Worm (Caenorhabditis elegans) whole organism, L1 larva: ENCODE results near the gene ZK1307.1.

Experiments
- C16A3.4 ChIP-seq: fragments of 150-350 bp; optimal IDR thresholded peaks from 2 replicates; lab custom pipeline; 2014; ENCODE audit warnings: missing biosample characterization, missing genetic modification characterization
- C34B4.2 ChIP-seq: sonication (generic microtip); optimal IDR thresholded peaks from 2 replicates; lab custom pipeline; 2017; ENCODE audit warnings: mild to moderate bottlenecking, missing genetic modification characterization, missing compliant biosample characterization
- F16B12.6 ChIP-seq: fragments of 150-350 bp; optimal IDR thresholded peaks from 2 replicates; lab custom pipeline; 2014; ENCODE audit warnings: missing biosample characterization, missing genetic modification characterization
- aha-1 ChIP-seq: fragments of 150-350 bp; optimal IDR thresholded peaks from 2 replicates; lab custom pipeline; 2014; ENCODE audit warnings: missing biosample characterization, missing genetic modification characterization
- aly-2 ChIP-seq: fragments of 150-350 bp; optimal IDR thresholded peaks from 2 replicates; lab custom pipeline; 2014; ENCODE audit warnings: missing biosample characterization, missing genetic modification characterization
- blmp-1 ChIP-seq: fragments of 150-350 bp; optimal IDR thresholded peaks from 2 replicates; lab custom pipeline; 2014; ENCODE audit warnings: missing biosample characterization, missing genetic modification characterization
- ceh-63 ChIP-seq: fragments of 200-800 bp; sonication (Bioruptor generic); optimal IDR thresholded peaks from 2 replicates; lab custom pipeline; 2018; ENCODE audit warnings: mild to moderate bottlenecking, missing genetic modification characterization, missing compliant biosample characterization
- ceh-88 ChIP-seq: fragments of 200-800 bp; sonication (Bioruptor generic); IDR thresholded peaks from 2 replicates; pipeline ENCODE4 v1.3.6; 2022; ENCODE audit warnings: missing genetic modification characterization, missing compliant biosample characterization
- dsc-1 ChIP-seq: sonication (generic microtip); optimal IDR thresholded peaks from 2 replicates; lab custom pipeline; 2016; ENCODE audit warnings: mild to moderate bottlenecking, missing genetic modification characterization, missing compliant biosample characterization
- efl-1 ChIP-seq, 4 experiments: fragments of 150-350 bp; optimal IDR thresholded peaks in 3 of 4; peaks in 1 of 4; 1 replicate in 1 of 4; 2 replicates in 3 of 4; lab custom pipeline; 2014; ENCODE audit warnings: missing biosample characterization in 2 of 4, missing genetic modification characterization in 2 of 4, missing genetic modification reagents in 2 of 4
- egl-13 ChIP-seq: sonication (generic microtip); optimal IDR thresholded peaks from 2 replicates; lab custom pipeline; 2016; ENCODE audit warnings: missing genotype, missing genetic modification reagents, missing genetic modification characterization, missing compliant biosample characterization
- egl-27 ChIP-seq, 2 experiments: fragments of 150-350 bp in 1 of 2; sonication (generic microtip); optimal IDR thresholded peaks; 3 replicates each; lab custom pipeline; 2017 to 2018; ENCODE audit warnings: missing biosample characterization in 2 of 2, missing genetic modification characterization in 2 of 2, missing genetic modification reagents in 2 of 2
- elt-3 ChIP-seq, 6 experiments: fragments of 150-350 bp in 1 of 6; sonication (generic microtip); optimal IDR thresholded peaks; 2 replicates each; lab custom pipeline; 2017 to 2018; ENCODE audit warnings: missing biosample characterization in 6 of 6, missing genetic modification characterization in 6 of 6, inconsistent platforms in 1 of 6
- fkh-10 ChIP-seq: sonication (generic microtip); optimal IDR thresholded peaks from 2 replicates; lab custom pipeline; 2017; ENCODE audit warnings: missing biosample characterization, missing genetic modification reagents, missing genetic modification characterization
- fkh-4 ChIP-seq: sonication (generic microtip); optimal IDR thresholded peaks from 2 replicates; lab custom pipeline; 2016; ENCODE audit warnings: missing compliant biosample characterization, missing genetic modification characterization, borderline replicate concordance
- fkh-8 ChIP-seq: sonication (generic microtip); optimal IDR thresholded peaks from 2 replicates; lab custom pipeline; 2016; ENCODE audit warnings: mild to moderate bottlenecking, missing genetic modification characterization, missing compliant biosample characterization
- hlh-17 ChIP-seq: fragments of 200-800 bp; sonication (Bioruptor generic); optimal IDR thresholded peaks from 2 replicates; lab custom pipeline; 2018; ENCODE audit warnings: missing genetic modification characterization, mild to moderate bottlenecking, missing compliant biosample characterization, moderate library complexity, borderline replicate concordance
- lin-14 ChIP-seq: fragments of 200-800 bp; sonication (Bioruptor generic); optimal IDR thresholded peaks from 2 replicates; lab custom pipeline; 2018; ENCODE audit warnings: mild to moderate bottlenecking, missing genetic modification characterization, moderate library complexity, missing compliant biosample characterization
- lin-35 ChIP-seq, 2 experiments: fragments of 150-350 bp; optimal IDR thresholded peaks; 2 replicates each; lab custom pipeline; 2014; ENCODE audit warnings: missing biosample characterization in 2 of 2, missing genetic modification characterization in 2 of 2, missing genetic modification reagents in 2 of 2
- lin-39 ChIP-seq: fragments of 150-350 bp; optimal IDR thresholded peaks from 2 replicates; lab custom pipeline; 2014; ENCODE audit warnings: missing biosample characterization, missing genetic modification reagents, missing genetic modification characterization
- lsy-2 ChIP-seq, 2 experiments: fragments of 150-350 bp; optimal IDR thresholded peaks; 2 replicates each; lab custom pipeline; 2014; ENCODE audit warnings: missing biosample characterization in 2 of 2, missing genetic modification characterization in 2 of 2
- mab-9 ChIP-seq: fragments of 200-800 bp; sonication (Bioruptor generic); IDR thresholded peaks from 2 replicates; pipeline ENCODE4 v1.3.6; 2022; ENCODE audit warnings: missing genetic modification reagents, missing genetic modification characterization, missing compliant biosample characterization
- mdl-1 ChIP-seq, 2 experiments: fragments of 150-350 bp; optimal IDR thresholded peaks; 2 replicates each; lab custom pipeline; 2014 to 2017; ENCODE audit warnings: missing biosample characterization in 2 of 2, missing genetic modification characterization in 2 of 2, inconsistent platforms in 1 of 2
- mep-1 ChIP-seq: fragments of 150-350 bp; optimal IDR thresholded peaks from 2 replicates; lab custom pipeline; 2014; ENCODE audit warnings: missing biosample characterization, missing genetic modification characterization
- nhr-11 ChIP-seq: fragments of 150-350 bp; optimal IDR thresholded peaks from 2 replicates; lab custom pipeline; 2014; ENCODE audit warnings: missing biosample characterization, missing genetic modification characterization
- nhr-20 ChIP-seq: sonication (generic microtip); optimal IDR thresholded peaks from 2 replicates; lab custom pipeline; 2016; ENCODE audit warnings: mild to moderate bottlenecking, missing genetic modification characterization, missing compliant biosample characterization
- nhr-71 ChIP-seq: sonication (generic microtip); optimal IDR thresholded peaks from 2 replicates; lab custom pipeline; 2016; ENCODE audit warnings: mild to moderate bottlenecking, missing genetic modification characterization, moderate library complexity, missing compliant biosample characterization
- nhr-76 ChIP-seq: sonication (generic microtip); optimal IDR thresholded peaks from 2 replicates; lab custom pipeline; 2017; ENCODE audit warnings: missing biosample characterization, missing genetic modification characterization
- nhr-77 ChIP-seq: fragments of 150-350 bp; optimal IDR thresholded peaks from 2 replicates; lab custom pipeline; 2014; ENCODE audit warnings: missing biosample characterization, missing genetic modification characterization
- nhr-85 ChIP-seq: sonication (generic microtip); peaks from one replicate; lab custom pipeline; 2016; ENCODE audit warnings: missing genetic modification characterization, inconsistent platforms, missing compliant biosample characterization
- rnt-1 ChIP-seq: sonication (generic microtip); optimal IDR thresholded peaks from 2 replicates; lab custom pipeline; 2016; ENCODE audit warnings: mild to moderate bottlenecking, missing genetic modification characterization, moderate library complexity, missing compliant biosample characterization
- skn-1 ChIP-seq: fragments of 150-350 bp; optimal IDR thresholded peaks from 2 replicates; lab custom pipeline; 2014; ENCODE audit warnings: missing biosample characterization, missing genetic modification characterization
- snu-23 ChIP-seq: sonication (generic microtip); optimal IDR thresholded peaks from 2 replicates; lab custom pipeline; 2016; ENCODE audit warnings: missing genetic modification characterization, missing compliant biosample characterization
- tbx-2 ChIP-seq: sonication (generic microtip); optimal IDR thresholded peaks from 2 replicates; lab custom pipeline; 2016; ENCODE audit warnings: missing genetic modification characterization, missing compliant biosample characterization
- unc-130 ChIP-seq: fragments of 150-350 bp; optimal IDR thresholded peaks from 2 replicates; lab custom pipeline; 2017; ENCODE audit warnings: missing biosample characterization, missing genetic modification characterization, inconsistent platforms
- unc-62 ChIP-seq: fragments of 150-350 bp; optimal IDR thresholded peaks from 2 replicates; lab custom pipeline; 2014; ENCODE audit warnings: missing biosample characterization, missing genetic modification reagents, missing genetic modification characterization
- unc-98 ChIP-seq: fragments of 200-800 bp; sonication (Bioruptor generic); IDR thresholded peaks from 2 replicates; pipeline ENCODE4 v1.3.6; 2022; ENCODE audit warnings: missing genetic modification characterization, missing compliant biosample characterization
- vab-15 ChIP-seq: sonication (generic microtip); optimal IDR thresholded peaks from 2 replicates; lab custom pipeline; 2017; ENCODE audit warnings: missing genotype, mild to moderate bottlenecking, missing genetic modification characterization, missing compliant biosample characterization
- xbp-1 ChIP-seq: sonication (generic microtip); optimal IDR thresholded peaks from 2 replicates; lab custom pipeline; 2016; ENCODE audit warnings: missing genetic modification characterization, missing compliant biosample characterization
- zag-1 ChIP-seq: fragments of 150-350 bp; optimal IDR thresholded peaks from 2 replicates; lab custom pipeline; 2014; ENCODE audit warnings: missing biosample characterization, missing genetic modification characterization
- zip-4 ChIP-seq: fragments of 200-800 bp; sonication (Bioruptor generic); optimal IDR thresholded peaks from 2 replicates; lab custom pipeline; 2018; ENCODE audit warnings: mild to moderate bottlenecking, missing genetic modification characterization, moderate library complexity, missing compliant biosample characterization
- ztf-11 ChIP-seq, 2 experiments: sonication (generic microtip); optimal IDR thresholded peaks; 2 replicates each; lab custom pipeline; 2016 to 2017; ENCODE audit warnings: missing genetic modification characterization in 2 of 2, missing biosample characterization in 1 of 2, missing compliant biosample characterization in 1 of 2

The ZK1307.1 gene

ce11 chrII:9620616-9621015 is 34.8 kb downstream of the ZK1307.1 start:
- TF ChIP-seq lin-35 (GFP tag; optimal IDR thresholded peaks at IDR 0.05; lab: Kevin White, UChicago) (peak in 1 of 2 experiments; percentile 29), tbx-2 (tag; lab: Kevin White, UChicago) (peak; percentile 10), egl-27 (tag; optimal IDR thresholded peaks at IDR 0.05; lab: Kevin White, UChicago) (no peak), fkh-4 (peak; percentile 6), C16A3.4 (tag; lab: Kevin White, UChicago) (peak; percentile 22), nhr-20 (tag; lab: Kevin White, UChicago) (peak; percentile 13), ztf-11 (tag; optimal IDR thresholded peaks at IDR 0.05; lab: Kevin White, UChicago) (no peak), xbp-1 (tag; lab: Kevin White, UChicago) (no peak), lin-39 (tag; lab: Kevin White, UChicago) (no peak), vab-15 (tag; lab: Kevin White, UChicago) (peak; percentile 37), dsc-1 (tag; lab: Kevin White, UChicago) (no peak), egl-13 (no peak), mab-9 (GFP tag; lab: Robert Waterston, UW) (no peak), unc-98 (GFP tag; lab: Robert Waterston, UW) (no peak), hlh-17 (GFP tag; lab: Kevin White, UChicago) (no peak), efl-1 (optimal IDR thresholded peaks at IDR 0.05; lab: Kevin White, UChicago) (no peak), efl-1 (GFP tag; optimal IDR thresholded peaks at IDR 0.05 in 1 of 2; lab: Kevin White, UChicago) (peak in 1 of 2 experiments; percentile 40), elt-3 (tag; optimal IDR thresholded peaks at IDR 0.05; lab: Kevin White, UChicago) (peak in 5 of 6 experiments; percentile 41 to 89 (median 65)), C34B4.2 (tag; lab: Kevin White, UChicago) (no peak), unc-130 (tag; lab: Kevin White, UChicago) (peak; percentile 51), unc-62 (no peak), nhr-11 (tag; lab: Kevin White, UChicago) (no peak), ceh-88 (no peak), nhr-77 (tag; lab: Kevin White, UChicago) (no peak), fkh-8 (tag; lab: Kevin White, UChicago) (no peak), nhr-76 (tag; lab: Kevin White, UChicago) (no peak), blmp-1 (tag; lab: Kevin White, UChicago) (peak; percentile 36), snu-23 (GFP tag; lab: Kevin White, UChicago) (peak; percentile 47), fkh-10 (GFP tag; lab: Kevin White, UChicago) (no peak), aly-2 (tag; lab: Kevin White, UChicago) (no peak), mep-1 (tag; lab: Kevin White, UChicago) (peak; percentile 39), aha-1 (tag; lab: Kevin White, UChicago) (no peak), lsy-2 (tag; optimal IDR thresholded peaks at IDR 0.05; lab: Kevin White, UChicago) (peak in 1 of 2 experiments; percentile 39), zip-4 (GFP tag; lab: Kevin White, UChicago) (no peak), mdl-1 (tag; optimal IDR thresholded peaks at IDR 0.05; lab: Kevin White, UChicago) (no peak), nhr-85 (tag; lab: Kevin White, UChicago) (peak; percentile 91), lin-14 (GFP tag; lab: Kevin White, UChicago) (peak; percentile 56), ceh-63 (GFP tag; lab: Kevin White, UChicago) (no peak), zag-1 (tag; lab: Kevin White, UChicago) (no peak), nhr-71 (peak; percentile 11), F16B12.6 (tag; lab: Kevin White, UChicago) (no peak)

DNA sequence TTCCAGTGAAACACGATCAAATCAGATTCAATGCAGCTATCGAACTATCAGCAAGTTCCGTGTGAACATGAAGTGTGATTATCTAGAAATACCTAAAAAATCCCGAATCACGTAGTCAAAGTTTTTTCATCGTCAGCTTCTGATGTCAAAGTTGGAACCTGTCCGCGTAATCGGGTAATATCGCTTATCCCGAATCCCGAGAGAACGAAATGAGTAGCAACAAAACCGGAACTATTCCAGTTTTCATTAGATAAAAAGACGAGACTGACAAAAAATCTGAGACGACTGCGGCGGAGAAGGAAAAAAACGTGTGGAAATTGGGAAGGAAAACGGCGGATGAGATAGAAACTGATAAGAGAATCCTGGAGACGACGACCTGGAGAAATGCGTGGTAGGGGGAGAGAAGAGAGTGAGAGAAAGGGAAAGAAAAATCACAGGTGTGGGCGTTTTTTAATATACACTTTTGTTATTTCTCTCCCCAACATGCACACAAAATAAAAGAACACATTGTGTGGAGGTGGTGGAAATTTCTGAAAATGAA is 35.3 kb downstream of the ZK1307.1 start:
- TF ChIP-seq rnt-1 (tag; lab: Kevin White, UChicago) (peak; percentile 29), skn-1 (tag; lab: Kevin White, UChicago) (peak; percentile 11), blmp-1 (tag; lab: Kevin White, UChicago) (peak; percentile 88), ztf-11 (tag; optimal IDR thresholded peaks at IDR 0.05; lab: Kevin White, UChicago) (no peak), mdl-1 (tag; optimal IDR thresholded peaks at IDR 0.05; lab: Kevin White, UChicago) (no peak)
